Worm (Caenorhabditis elegans) whole organism, L2 larva: ENCODE measurements around the gene F41C3.8.

ENCODE experiments used
- R02D3.7 ChIP-seq: fragments of 150-350 bp; optimal IDR thresholded peaks from 2 replicates; lab custom pipeline; 2014; ENCODE audit warnings: missing biosample characterization, missing genetic modification characterization
- aly-2 ChIP-seq: fragments of 150-350 bp; optimal IDR thresholded peaks from 2 replicates; lab custom pipeline; 2014; ENCODE audit warnings: missing biosample characterization, missing genetic modification characterization
- ama-1 ChIP-seq: fragments of 150-350 bp; optimal IDR thresholded peaks from 2 replicates; lab custom pipeline; 2018; ENCODE audit warnings: inconsistent platforms
- blmp-1 ChIP-seq: sonication (generic microtip); optimal IDR thresholded peaks from 2 replicates; lab custom pipeline; 2017; ENCODE audit warnings: missing genetic modification characterization, mild to moderate bottlenecking, missing compliant biosample characterization, antibody characterized with exemption, moderate library complexity; ENCODE audit not compliant: insufficient read depth
- ceh-82 ChIP-seq: fragments of 150-350 bp; optimal IDR thresholded peaks from 2 replicates; lab custom pipeline; 2014; ENCODE audit warnings: missing biosample characterization, missing genetic modification characterization
- elt-3 ChIP-seq: sonication (generic microtip); optimal IDR thresholded peaks from 2 replicates; lab custom pipeline; 2017; ENCODE audit warnings: missing biosample characterization, missing genetic modification characterization
- lin-13 ChIP-seq: fragments of 150-350 bp; optimal IDR thresholded peaks from 2 replicates; lab custom pipeline; 2014; ENCODE audit warnings: missing biosample characterization, missing genetic modification reagents, missing genetic modification characterization
- lin-39 ChIP-seq: fragments of 150-350 bp; optimal IDR thresholded peaks from 2 replicates; lab custom pipeline; 2014; ENCODE audit warnings: missing biosample characterization, missing genetic modification reagents, missing genetic modification characterization
- snpc-4 ChIP-seq: fragments of 150-350 bp; optimal IDR thresholded peaks from 2 replicates; lab custom pipeline; 2014; ENCODE audit warnings: missing biosample characterization, missing genetic modification characterization
- unc-62 ChIP-seq: fragments of 150-350 bp; optimal IDR thresholded peaks from 2 replicates; lab custom pipeline; 2014; ENCODE audit warnings: missing biosample characterization, missing genetic modification reagents, missing genetic modification characterization

- TF ChIP-seq lin-39 (tag; lab: Kevin White, UChicago) (no peak), lin-13 (GFP tag; lab: Kevin White, UChicago) (no peak), ama-1 (no peak), aly-2 (no peak), snpc-4 (no peak), R02D3.7 (no peak), blmp-1 (no peak), unc-62 (no peak), ceh-82 (tag; lab: Kevin White, UChicago) (no peak), elt-3 (tag; lab: Kevin White, UChicago) (no peak)
Observed at ce11 chrII:4696055-4696454, 19.8 kb upstream of the F41C3.8 start.
